Fruit fly (Drosophila melanogaster): Measurements from ENCODE around the gene mfr.

DNA sequence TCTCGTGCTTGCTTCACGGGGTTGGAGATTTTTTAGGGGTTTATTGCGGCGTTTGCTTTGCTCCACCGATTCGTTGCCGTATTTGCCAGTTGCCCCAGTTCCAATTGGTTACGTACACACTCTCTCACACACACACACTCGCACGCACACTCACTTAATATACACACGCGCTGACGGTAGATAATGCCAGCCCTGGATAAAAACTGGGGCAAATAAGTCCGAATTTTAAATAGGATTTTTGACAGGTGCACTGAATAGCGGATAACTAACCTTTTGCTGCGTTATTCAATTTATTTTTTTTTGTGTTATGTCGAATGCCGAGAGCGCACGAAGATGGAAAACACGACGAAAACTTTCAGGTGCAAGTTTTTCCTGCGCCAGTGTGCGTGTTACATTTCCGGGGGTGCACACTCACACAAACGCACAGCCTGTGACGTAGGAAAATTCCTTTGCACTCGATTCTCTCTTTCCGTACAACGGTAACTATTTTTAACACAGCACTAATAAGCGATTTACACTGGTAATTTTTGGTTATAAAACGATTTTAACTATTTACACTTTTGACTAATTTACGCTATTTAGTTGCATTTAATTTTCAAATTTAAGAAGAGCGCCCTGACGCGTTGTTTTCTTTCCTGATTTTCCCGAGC lies 40.2 kb upstream of the mfr start:
- TF ChIP-seq Snoo (tag; optimal IDR thresholded peaks at IDR 0.05): no peak
- TF ChIP-seq CG32121 (GFP tag; IDR thresholded peaks at IDR 0.05): no peak; the same call in 1 of the 2 replicates
- no peak for TF ChIP-seq CG10348 (GFP tag; IDR thresholded peaks at IDR 0.05)
- TF ChIP-seq CG9948 (tag; optimal IDR thresholded peaks at IDR 0.05): no peak
- no peak for TF ChIP-seq CG34367 (tag; optimal IDR thresholded peaks at IDR 0.05)
- TF ChIP-seq CG15710 (tag; optimal IDR thresholded peaks at IDR 0.05): no peak
- TF ChIP-seq CG13204 (GFP tag; optimal IDR thresholded peaks at IDR 0.05): no peak
- no peak for TF ChIP-seq CG14655 (GFP tag; optimal IDR thresholded peaks at IDR 0.05)
- no peak for TF ChIP-seq CG8301 (tag; optimal IDR thresholded peaks at IDR 0.05)
- no peak for TF ChIP-seq rn (GFP tag; IDR thresholded peaks at IDR 0.05)
- no peak; the same call in 2 of the 3 replicates for TF ChIP-seq CG4496 (GFP tag; IDR thresholded peaks at IDR 0.05)

Measured in whole organism, pupa.